Worm (Caenorhabditis elegans): Measurements from ENCODE around the gene C49C8.1.

Gene C49C8.1

ce11 chrIV:8654115-8654628 is at the start of gene C49C8.1:
TSS of gene C49C8.1 (plus strand) at chrIV:8654578.
- TF ChIP-seq unc-62 (GFP tag; optimal IDR thresholded peaks at IDR 0.05): no peak

DNA sequence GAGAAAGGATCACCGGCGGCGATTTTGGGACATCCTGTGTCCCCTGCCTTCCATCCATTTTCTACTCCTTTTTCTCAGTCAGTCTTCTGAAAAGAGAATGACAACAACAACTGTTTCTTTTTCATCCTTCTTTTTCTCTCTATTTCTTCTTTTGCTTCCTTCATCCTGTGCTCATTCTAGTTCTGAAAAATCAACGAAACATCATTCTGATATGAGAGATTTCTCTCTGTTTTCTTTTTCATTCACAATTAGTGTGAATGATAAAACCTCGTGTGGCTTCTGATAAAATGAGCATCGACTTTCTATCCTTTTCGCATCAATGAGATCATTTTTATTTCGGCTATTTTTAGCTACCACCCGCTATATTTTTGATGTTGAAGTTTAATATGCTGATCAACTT is 49.2 kb upstream of the C49C8.1 start:
- no peak for TF ChIP-seq unc-62 (GFP tag; optimal IDR thresholded peaks at IDR 0.05)

- TF ChIP-seq unc-62 (GFP tag; optimal IDR thresholded peaks at IDR 0.05): no peak
Measured at ce11 chrIV:8608204-8608603, 46.2 kb upstream of the C49C8.1 start.

DNA sequence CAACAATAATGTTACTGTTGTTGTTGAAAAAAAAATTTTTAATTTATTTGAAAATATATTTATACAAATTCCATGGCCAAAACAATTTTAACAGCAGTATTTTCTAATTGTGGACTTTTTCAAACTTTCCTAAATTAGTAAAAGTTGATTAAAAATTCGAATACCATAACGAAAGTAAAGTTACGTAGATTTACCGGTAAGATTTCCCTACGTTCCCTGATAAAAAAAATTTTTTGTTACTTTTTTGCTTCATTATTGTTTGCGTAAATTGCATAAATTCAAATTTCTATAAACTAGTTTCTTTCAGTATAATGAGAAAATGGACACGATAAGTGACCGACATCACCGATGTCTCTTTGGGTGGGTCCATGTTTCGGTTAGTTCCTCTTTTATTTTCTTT is 45.4 kb upstream of the C49C8.1 start, which contains the start of gene F42A9.6:
F42A9.6 (plus strand) TSS at position 301 of the 400 bp plus-strand sequence.
- TF ChIP-seq unc-62 (GFP tag; optimal IDR thresholded peaks at IDR 0.05): no peak

DNA sequence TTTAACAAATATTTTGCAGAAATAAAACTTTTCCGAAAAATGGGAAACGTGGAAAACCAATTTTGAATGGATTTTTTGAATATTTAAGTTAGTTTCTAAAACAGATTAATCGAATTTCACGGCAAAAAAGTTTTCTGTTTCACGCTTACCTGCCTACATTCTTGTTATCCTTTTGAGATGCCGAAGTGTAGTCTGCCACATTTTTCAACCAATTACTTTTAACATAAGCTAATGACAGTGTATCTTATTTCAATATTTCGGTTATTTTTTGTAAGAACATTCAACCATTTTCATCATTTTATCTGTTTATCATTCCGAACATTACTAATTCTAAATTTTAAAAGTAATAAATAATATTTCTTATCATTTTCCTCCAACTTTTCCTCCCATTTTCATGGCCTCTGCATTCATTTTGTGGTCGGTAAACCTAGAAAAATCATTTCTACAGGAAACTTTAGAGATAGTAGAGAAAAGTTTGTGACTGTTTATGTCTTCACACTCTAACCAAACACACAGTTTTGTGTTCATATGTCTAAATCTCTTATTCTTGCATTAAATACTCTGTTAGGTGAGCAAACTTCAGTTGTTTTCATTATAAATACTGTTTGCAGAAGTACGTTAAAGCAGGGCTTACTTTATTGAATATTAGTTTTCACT is 42.4 kb upstream of the C49C8.1 start, which contains the start of the genes F42A9.17 and cyp-33E2:
F42A9.17 (minus strand) TSS at position 51 of the 657 bp plus-strand sequence.
cyp-33E2 (plus strand) TSS at position 449 of the 657 bp plus-strand sequence.
- no peak for TF ChIP-seq unc-62 (GFP tag; optimal IDR thresholded peaks at IDR 0.05)

DNA sequence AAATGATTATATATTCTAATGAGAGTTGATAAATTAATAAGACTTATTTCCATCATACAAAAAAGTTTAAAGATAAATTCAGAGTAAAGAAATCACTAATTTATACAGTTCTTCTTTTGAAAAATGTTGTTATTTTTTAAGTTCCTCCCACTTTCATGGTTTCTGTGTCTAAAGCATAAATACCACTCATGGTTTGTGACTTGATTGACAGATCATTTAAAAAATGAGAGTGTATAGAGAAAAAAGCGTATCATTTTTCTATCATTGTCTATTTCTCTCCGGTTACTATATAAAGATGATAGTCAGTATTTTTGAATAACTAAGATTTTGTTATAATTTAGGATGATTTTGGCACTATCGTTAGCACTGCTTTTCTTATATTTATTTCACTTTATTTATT is 39.7 kb upstream of the C49C8.1 start, which contains the start of gene cyp-33E3:
cyp-33E3 (plus strand) TSS at position 316 of the 400 bp plus-strand sequence.
- TF ChIP-seq unc-62 (GFP tag; optimal IDR thresholded peaks at IDR 0.05): no peak

DNA sequence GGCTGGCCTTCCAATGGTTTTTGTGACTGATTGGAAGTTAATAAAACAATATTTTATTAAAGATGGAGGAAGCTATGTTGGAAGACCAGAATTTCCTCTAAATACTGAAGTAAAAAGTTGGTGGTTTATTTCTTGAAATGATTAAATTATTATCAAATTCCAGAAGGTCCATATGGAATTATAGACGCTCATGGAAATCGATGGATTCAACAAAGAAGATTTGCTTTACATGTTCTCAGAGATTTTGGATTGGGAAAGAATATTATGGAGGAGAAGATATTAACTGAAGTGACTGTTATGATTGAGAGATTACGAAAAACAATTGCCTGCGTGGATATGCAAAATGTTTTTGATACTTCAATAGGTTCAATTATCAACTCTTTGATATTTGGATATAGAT is 39.1 kb upstream of the C49C8.1 start:
- TF ChIP-seq unc-62 (GFP tag; optimal IDR thresholded peaks at IDR 0.05): no peak

- TF ChIP-seq unc-62 (GFP tag; optimal IDR thresholded peaks at IDR 0.05): no peak
Measured at ce11 chrIV:8617047-8617446, 37.3 kb upstream of the C49C8.1 start, which contains the start of the genes F42A9.7 and F42A9.3. TSS of gene F42A9.7 (minus strand) at chrIV:8617147. TSS of gene F42A9.3 (plus strand) at chrIV:8617260.

DNA sequence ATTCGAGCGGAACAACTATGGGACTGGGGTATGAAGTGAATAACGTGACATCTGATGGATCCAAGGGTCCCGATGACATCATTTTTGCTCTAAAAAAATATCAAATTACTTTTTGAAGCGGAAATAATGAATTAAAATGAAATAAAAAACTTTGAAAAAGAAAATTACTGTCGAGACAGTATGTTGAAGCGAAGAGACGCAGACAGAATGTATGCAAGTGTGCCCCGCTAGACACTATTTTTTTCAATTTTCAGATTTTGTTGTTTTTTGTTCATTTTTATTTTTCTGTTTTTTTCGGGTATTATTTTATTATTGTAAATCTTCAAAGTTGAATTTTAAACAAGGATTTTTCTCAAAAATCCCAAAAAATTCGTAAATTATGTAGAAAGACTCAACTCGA is 35.7 kb upstream of the C49C8.1 start, which contains the start of gene F42A9.8:
F42A9.8 (minus strand) TSS at position 88 of the 400 bp plus-strand sequence.
- no peak for TF ChIP-seq unc-62 (GFP tag; optimal IDR thresholded peaks at IDR 0.05)

ce11 chrIV:8620102-8620733 is 34.2 kb upstream of the C49C8.1 start, which contains the start of gene lin-49:
TSS of gene lin-49 (plus strand) at chrIV:8620683.
- TF ChIP-seq unc-62 (GFP tag; optimal IDR thresholded peaks at IDR 0.05): no peak

DNA sequence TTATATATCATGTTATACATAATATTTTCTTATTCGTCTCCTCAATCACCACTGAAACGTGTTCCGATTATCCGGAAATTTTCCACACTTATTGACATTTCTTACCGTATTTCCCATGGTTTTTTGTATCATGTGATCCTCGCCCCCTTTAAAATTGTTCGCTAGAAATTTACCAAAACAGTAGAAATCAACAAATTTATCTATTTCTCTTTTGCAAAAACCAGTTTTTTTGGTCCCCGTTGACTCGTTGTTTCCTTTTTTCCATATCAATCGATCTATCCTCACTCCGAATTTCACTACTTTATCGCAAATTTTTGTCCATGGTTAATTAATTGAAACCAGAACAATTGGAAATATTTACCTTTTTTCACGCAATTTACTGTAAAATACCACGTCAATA is 28.6 kb upstream of the C49C8.1 start:
- TF ChIP-seq unc-62 (GFP tag; optimal IDR thresholded peaks at IDR 0.05): no peak

- TF ChIP-seq unc-62 (GFP tag; optimal IDR thresholded peaks at IDR 0.05): no peak
Measured at ce11 chrIV:8626294-8626693, 28.1 kb upstream of the C49C8.1 start.

- no peak for TF ChIP-seq unc-62 (GFP tag; optimal IDR thresholded peaks at IDR 0.05)
Measured at ce11 chrIV:8627328-8627727, 27.1 kb upstream of the C49C8.1 start, which contains the start of gene F42A9.11. TSS of gene F42A9.11 (plus strand) at chrIV:8627637.

DNA sequence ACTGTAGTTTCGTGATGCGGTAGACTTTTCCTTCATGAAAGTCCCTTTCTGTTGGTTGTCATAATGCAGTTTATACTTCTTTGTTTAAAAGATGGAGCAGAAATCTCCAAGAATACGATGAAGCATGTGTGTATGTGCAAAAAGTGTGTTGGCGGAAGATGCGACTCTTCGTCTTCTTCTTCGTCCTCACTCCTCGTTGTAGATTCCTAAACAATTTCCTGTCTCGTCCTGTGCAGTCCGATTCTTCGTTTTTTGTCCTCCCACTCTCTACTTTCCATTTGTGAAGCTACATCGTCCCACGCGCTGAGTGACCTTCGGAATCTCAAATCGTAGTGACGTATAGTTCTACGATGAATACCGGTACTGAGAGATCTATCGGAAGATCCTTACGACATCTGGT is 26.1 kb upstream of the C49C8.1 start:
- no peak for TF ChIP-seq unc-62 (GFP tag; optimal IDR thresholded peaks at IDR 0.05)

- no peak for TF ChIP-seq unc-62 (GFP tag; optimal IDR thresholded peaks at IDR 0.05)
Measured at ce11 chrIV:8629609-8630052, 24.7 kb upstream of the C49C8.1 start.

DNA sequence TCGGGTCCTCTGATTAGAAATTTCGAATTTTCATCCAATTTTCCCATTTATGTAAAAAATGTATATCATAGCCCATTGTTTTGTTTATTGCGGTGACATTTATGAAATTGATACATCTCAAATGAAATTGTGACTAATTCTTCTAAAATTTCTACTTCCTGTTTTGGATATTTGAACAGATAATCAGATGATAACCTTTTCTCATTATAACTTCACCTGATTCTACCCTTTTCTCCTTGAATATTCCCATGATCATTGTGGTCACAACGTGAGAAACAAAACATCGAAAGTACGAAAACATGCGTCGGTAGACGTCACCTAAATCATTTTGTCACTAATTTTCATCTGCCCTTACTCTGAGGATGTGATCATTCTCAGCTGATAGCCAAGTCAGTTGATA is 24.1 kb upstream of the C49C8.1 start:
- no peak for TF ChIP-seq unc-62 (GFP tag; optimal IDR thresholded peaks at IDR 0.05)
